Worm (Caenorhabditis elegans) whole organism, L4/young adult: ENCODE measurements around the gene spp-10.

Source experiments
- dao-5 ChIP-seq: sonication (generic microtip); optimal IDR thresholded peaks from 2 replicates; lab custom pipeline; 2016; ENCODE audit warnings: missing genotype, missing genetic modification characterization, moderate library complexity, missing compliant biosample characterization
- him-1 ChIP-seq: sonication (generic microtip); optimal IDR thresholded peaks from 2 replicates; lab custom pipeline; 2016; ENCODE audit warnings: missing genotype, missing genetic modification reagents, missing genetic modification characterization, missing compliant biosample characterization

- no peak for TF ChIP-seq him-1 (tag; lab: Kevin White, UChicago)
- TF ChIP-seq dao-5, result no peak
Observed at ce11 chrIV:8463069-8463468, 13.9 kb upstream of the spp-10 start.
